Worm (Caenorhabditis elegans): ENCODE measurements around the gene C53B7.3.

The C53B7.3 gene

ce11 chrX:6853318-6853717 lies 8.8 kb downstream of the C53B7.3 start, which contains the start of gene rig-3:
rig-3 (plus strand) TSS chrX:6853618.
- no peak for TF ChIP-seq elt-3 (tag; optimal IDR thresholded peaks at IDR 0.05)
- TF ChIP-seq nhr-2 (tag; optimal IDR thresholded peaks at IDR 0.05), result no peak
- no peak for TF ChIP-seq drap-1 (GFP tag; optimal IDR thresholded peaks at IDR 0.05)
- no peak for TF ChIP-seq ham-2 (GFP tag; optimal IDR thresholded peaks at IDR 0.05)
- no peak for TF ChIP-seq lsy-2 (tag; optimal IDR thresholded peaks at IDR 0.05)
- no peak for TF ChIP-seq nhr-237 (tag; optimal IDR thresholded peaks at IDR 0.05)
- TF ChIP-seq flh-1 (GFP tag; optimal IDR thresholded peaks at IDR 0.05), result no peak
- TF ChIP-seq zip-8 (tag; optimal IDR thresholded peaks at IDR 0.05), result no peak
- no peak for TF ChIP-seq mep-1 (tag; optimal IDR thresholded peaks at IDR 0.05)
- TF ChIP-seq ceh-43 (GFP tag; optimal IDR thresholded peaks at IDR 0.05), result no peak
- no peak for TF ChIP-seq ceh-83 (GFP tag; optimal IDR thresholded peaks at IDR 0.05)
- no peak for TF ChIP-seq ceh-39 (tag; optimal IDR thresholded peaks at IDR 0.05)
- TF ChIP-seq bed-3 (GFP tag; optimal IDR thresholded peaks at IDR 0.05), result no peak
- TF ChIP-seq sem-2 (GFP tag; optimal IDR thresholded peaks at IDR 0.05), result no peak
- TF ChIP-seq elt-1 (tag; optimal IDR thresholded peaks at IDR 0.05; ENCODE audit: borderline replicate concordance, insufficient read depth), result no peak
- no peak for TF ChIP-seq snpc-4 (tag; optimal IDR thresholded peaks at IDR 0.05)
- no peak for TF ChIP-seq nhr-76 (tag; optimal IDR thresholded peaks at IDR 0.05)
- no peak for TF ChIP-seq lin-32 (GFP tag; optimal IDR thresholded peaks at IDR 0.05)
- TF ChIP-seq ces-1 (GFP tag; optimal IDR thresholded peaks at IDR 0.05), result no peak
- TF ChIP-seq mab-5 (tag; optimal IDR thresholded peaks at IDR 0.05), result no peak

- TF ChIP-seq ces-1 (GFP tag; optimal IDR thresholded peaks at IDR 0.05), result peak; percentile 67
- no peak for TF ChIP-seq mep-1 (tag; optimal IDR thresholded peaks at IDR 0.05)
- no peak for TF ChIP-seq M03D4.4 (tag; optimal IDR thresholded peaks at IDR 0.05)
- no peak for TF ChIP-seq ham-2 (GFP tag; optimal IDR thresholded peaks at IDR 0.05)
- no peak for TF ChIP-seq tbx-8 (GFP tag; optimal IDR thresholded peaks at IDR 0.05)
- no peak for TF ChIP-seq nhr-28 (tag; optimal IDR thresholded peaks at IDR 0.05)
These were observed 12.2 kb downstream of the C53B7.3 start for ce11 chrX:6856793-6857192.

ce11 chrX:6861564-6861963 lies 17.0 kb downstream of the C53B7.3 start:
- no peak for TF ChIP-seq pha-4 (tag; optimal IDR thresholded peaks at IDR 0.05)
- no peak for TF ChIP-seq ztf-11 (tag; optimal IDR thresholded peaks at IDR 0.05)
- TF ChIP-seq mab-5 (tag; optimal IDR thresholded peaks at IDR 0.05), result no peak
- no peak for TF ChIP-seq sem-2 (GFP tag; optimal IDR thresholded peaks at IDR 0.05)
- TF ChIP-seq ces-1 (GFP tag; optimal IDR thresholded peaks at IDR 0.05), result no peak
- no peak for TF ChIP-seq flh-1 (GFP tag; optimal IDR thresholded peaks at IDR 0.05)
- TF ChIP-seq drap-1 (GFP tag; optimal IDR thresholded peaks at IDR 0.05), result no peak
- no peak for TF ChIP-seq cnd-1 (tag; optimal IDR thresholded peaks at IDR 0.05)

- TF ChIP-seq drap-1 (GFP tag; optimal IDR thresholded peaks at IDR 0.05) (no peak), ces-1 (GFP tag; optimal IDR thresholded peaks at IDR 0.05) (no peak), lsy-2 (tag; optimal IDR thresholded peaks at IDR 0.05) (no peak), lin-13 (tag; optimal IDR thresholded peaks at IDR 0.05) (no peak), mls-2 (tag; optimal IDR thresholded peaks at IDR 0.05) (no peak), ceh-43 (GFP tag; optimal IDR thresholded peaks at IDR 0.05) (no peak), elt-3 (tag; optimal IDR thresholded peaks at IDR 0.05) (no peak), nhr-237 (tag; optimal IDR thresholded peaks at IDR 0.05) (no peak), unc-120 (tag; optimal IDR thresholded peaks at IDR 0.05; ENCODE audit: poor library complexity, severe bottlenecking) (no peak), cnd-1 (tag; optimal IDR thresholded peaks at IDR 0.05) (no peak), M03D4.4 (tag; optimal IDR thresholded peaks at IDR 0.05) (no peak)
These were observed 18.5 kb downstream of the C53B7.3 start, which contains the start of gene nep-4 for ce11 chrX:6863032-6863431. nep-4 (minus strand) TSS chrX:6863424.

- TF ChIP-seq lin-13 (tag; optimal IDR thresholded peaks at IDR 0.05), result no peak
- TF ChIP-seq lsy-2 (tag; optimal IDR thresholded peaks at IDR 0.05), result no peak
- no peak for TF ChIP-seq zip-8 (tag; optimal IDR thresholded peaks at IDR 0.05)
- no peak for TF ChIP-seq ceh-39 (tag; optimal IDR thresholded peaks at IDR 0.05)
- TF ChIP-seq elt-3 (tag; optimal IDR thresholded peaks at IDR 0.05), result no peak
- no peak for TF ChIP-seq tbx-8 (GFP tag; optimal IDR thresholded peaks at IDR 0.05)
These were observed 21.3 kb downstream of the C53B7.3 start, which contains the start of gene odr-10 for ce11 chrX:6865839-6866238. odr-10 (minus strand) TSS chrX:6865939.

ce11 chrX:6866900-6867299 lies 22.3 kb downstream of the C53B7.3 start:
- TF ChIP-seq elt-3 (tag; optimal IDR thresholded peaks at IDR 0.05), result no peak
- no peak for TF ChIP-seq mls-2 (tag; optimal IDR thresholded peaks at IDR 0.05)
- TF ChIP-seq mep-1 (tag; optimal IDR thresholded peaks at IDR 0.05), result no peak

Data from whole organism, mixed stage, embryonic.